In genomic region chr3L:16477730-16478129, dm6 we compare ENCODE assay signal across 3 fruit fly cellular contexts.
TF ChIP-seq lines count a peak whose summit lies in the region.

No protein-coding gene starts in this region.

- TF ChIP-seq CTCF in whole organism, embryonic (GFP tag; optimal IDR thresholded peaks at IDR 0.05; lab: Kevin White, UChicago) = no peak

TF ChIP-seq in whole organism, embryonic, 481 proteins besides CTCF, POLR2A, EP300 and RAD21 (continues in another document):
- no peak for TF ChIP-seq CG1832 (GFP tag; optimal IDR thresholded peaks at IDR 0.05; lab: Kevin White, UChicago)
- TF ChIP-seq Mes4 (GFP tag; optimal IDR thresholded peaks at IDR 0.05; lab: Kevin White, UChicago) = no peak
- no peak for TF ChIP-seq cg (GFP tag; optimal IDR thresholded peaks at IDR 0.05; lab: Kevin White, UChicago)
- TF ChIP-seq sqz (GFP tag; optimal IDR thresholded peaks at IDR 0.05; lab: Kevin White, UChicago) = peak; percentile 33
- no peak for TF ChIP-seq vnd (GFP tag; IDR thresholded peaks at IDR 0.05; lab: Robert Waterston, UW; ENCODE audit: partially characterized antibody)
- TF ChIP-seq oc (tag; optimal IDR thresholded peaks at IDR 0.05; lab: Kevin White, UChicago) = no peak
- no peak for TF ChIP-seq amos (GFP tag; IDR thresholded peaks at IDR 0.05; lab: Robert Waterston, UW; ENCODE audit: partially characterized antibody)
- TF ChIP-seq Nf-YB (GFP tag; optimal IDR thresholded peaks at IDR 0.05; lab: Kevin White, UChicago) = no peak
- TF ChIP-seq Hmr (GFP tag; optimal IDR thresholded peaks at IDR 0.05; lab: Kevin White, UChicago) = peak; percentile 10
- TF ChIP-seq PHDP (tag; optimal IDR thresholded peaks at IDR 0.05; lab: Kevin White, UChicago) = no peak
- peak; percentile 9 for TF ChIP-seq nom (GFP tag; optimal IDR thresholded peaks at IDR 0.05; lab: Kevin White, UChicago)
- TF ChIP-seq sens-2 (GFP tag; IDR thresholded peaks at IDR 0.05; lab: Robert Waterston, UW) = no peak
- 0 out of 4 replicates have a peak, but pooled peaks have one; percentile 20 for TF ChIP-seq chinmo (GFP tag; IDR thresholded peaks at IDR 0.05; lab: Robert Waterston, UW; ENCODE audit: partially characterized antibody)
- no peak for TF ChIP-seq CG12071 (GFP tag; optimal IDR thresholded peaks at IDR 0.05; lab: Kevin White, UChicago)
- TF ChIP-seq toy (GFP tag; IDR thresholded peaks at IDR 0.05; lab: Robert Waterston, UW) = no peak
- no peak for TF ChIP-seq usp (GFP tag; optimal IDR thresholded peaks at IDR 0.05; lab: Kevin White, UChicago)
- TF ChIP-seq chn (GFP tag; optimal IDR thresholded peaks at IDR 0.05; lab: Kevin White, UChicago) = no peak
- TF ChIP-seq Trl (optimal IDR thresholded peaks at IDR 0.05; lab: Kevin White, UChicago) = no peak
- no peak for TF ChIP-seq Trl (GFP tag; optimal IDR thresholded peaks at IDR 0.05; lab: Kevin White, UChicago)
- no peak for TF ChIP-seq CG11247 (GFP tag; IDR thresholded peaks at IDR 0.05; lab: Robert Waterston, UW)
- no peak for TF ChIP-seq CG6654 (GFP tag; optimal IDR thresholded peaks at IDR 0.05; lab: Kevin White, UChicago)
- TF ChIP-seq zfh1 (GFP tag; IDR thresholded peaks at IDR 0.05; lab: Robert Waterston, UW) = 0 out of 3 replicates have a peak, but pooled peaks have one; percentile 26
- no peak for TF ChIP-seq CG15696 (tag; optimal IDR thresholded peaks at IDR 0.05; lab: Kevin White, UChicago)
- no peak for TF ChIP-seq eve (GFP tag; optimal IDR thresholded peaks at IDR 0.05; lab: Kevin White, UChicago)
- peak; percentile 63 for TF ChIP-seq sens (GFP tag; lab: Kevin White, UChicago)
- no peak for TF ChIP-seq CG4282 (GFP tag; optimal IDR thresholded peaks at IDR 0.05; lab: Kevin White, UChicago)
- peak; percentile 23; the same call in 1 of the 2 replicates for TF ChIP-seq stc (GFP tag; IDR thresholded peaks at IDR 0.05; lab: Robert Waterston, UW)
- TF ChIP-seq psq (GFP tag; optimal IDR thresholded peaks at IDR 0.05; lab: Kevin White, UChicago) = no peak
- no peak for TF ChIP-seq ems (GFP tag; optimal IDR thresholded peaks at IDR 0.05; lab: Kevin White, UChicago)
- no peak for TF ChIP-seq Optix (GFP tag; IDR thresholded peaks at IDR 0.05; lab: Robert Waterston, UW)
- TF ChIP-seq NFAT (GFP tag; IDR thresholded peaks at IDR 0.05; lab: Robert Waterston, UW) = no peak

TF ChIP-seq in whole organism, prepupa, 60 proteins besides CTCF, POLR2A, EP300 and RAD21:
- TF ChIP-seq Gug (GFP tag; IDR thresholded peaks at IDR 0.05; lab: Robert Waterston, UW) (no peak), Met (GFP tag; optimal IDR thresholded peaks at IDR 0.05; lab: Kevin White, UChicago) (no peak), Eip78C (GFP tag; lab: Kevin White, UChicago) (peak; percentile 37), fkh (GFP tag; optimal IDR thresholded peaks at IDR 0.05; lab: Kevin White, UChicago) (peak; percentile 58), CG6163 (GFP tag; IDR thresholded peaks at IDR 0.05; lab: Robert Waterston, UW) (0 out of 3 replicates have a peak, but pooled peaks have one; percentile 12), salr (GFP tag; optimal IDR thresholded peaks at IDR 0.05; lab: Kevin White, UChicago) (no peak), CG10669 (GFP tag; optimal IDR thresholded peaks at IDR 0.05; lab: Kevin White, UChicago) (no peak)

TF ChIP-seq in whole organism, wandering third instar larva, 38 proteins besides CTCF, POLR2A, EP300 and RAD21:
- TF ChIP-seq Mio (GFP tag; optimal IDR thresholded peaks at IDR 0.05; lab: Kevin White, UChicago) = no peak
- TF ChIP-seq Hr83 (GFP tag; optimal IDR thresholded peaks at IDR 0.05; lab: Kevin White, UChicago; ENCODE audit: poor library complexity, severe bottlenecking) = peak; percentile 23
